Worm (Caenorhabditis elegans) whole organism, L4 larva: ENCODE measurements around the gene sru-18.
A peak's percentile ranks its signal among the peaks of the same experiment; 100 is the strongest.
"Not testable (repeated sequence)": the region's sequence is repeated elsewhere in the genome, so short reads cannot be mapped to it uniquely, and the experiment has no call there.

ENCODE experiments used
- T20F7.1 ChIP-seq: fragments of 200-800 bp; sonication (Bioruptor generic); optimal IDR thresholded peaks from 2 replicates; lab custom pipeline; 2018; ENCODE audit warnings: mild to moderate bottlenecking, missing genetic modification characterization, missing compliant biosample characterization
- Y105C5A.15 ChIP-seq: fragments of 200-800 bp; sonication (Bioruptor generic); IDR thresholded peaks from 2 replicates; pipeline ENCODE4 v1.3.6; 2022; ENCODE audit warnings: missing genetic modification characterization, missing compliant biosample characterization
- aha-1 ChIP-seq: fragments of 150-350 bp; peaks from one replicate; lab custom pipeline; 2014; ENCODE audit warnings: missing biosample characterization, missing genetic modification characterization
- aly-2 ChIP-seq: sonication (generic microtip); optimal IDR thresholded peaks from 2 replicates; lab custom pipeline; 2018; ENCODE audit warnings: missing biosample characterization, missing genetic modification characterization
- ama-1 ChIP-seq: fragments of 150-350 bp; optimal IDR thresholded peaks from 2 replicates; lab custom pipeline; 2014; ENCODE audit warnings: inconsistent platforms, mixed read lengths
- ceh-44 ChIP-seq: fragments of 200-800 bp; sonication (Bioruptor generic); IDR thresholded peaks from 2 replicates; pipeline ENCODE4 v1.3.6; 2022; ENCODE audit warnings: missing genetic modification reagents, missing genetic modification characterization, missing compliant biosample characterization
- ceh-82 ChIP-seq: sonication (generic microtip); optimal IDR thresholded peaks from 2 replicates; lab custom pipeline; 2017; ENCODE audit warnings: missing biosample characterization, missing genetic modification characterization
- daf-16 ChIP-seq, 3 experiments: sonication (generic microtip); optimal IDR thresholded peaks; 2 replicates each; lab custom pipeline; 2016 to 2017; ENCODE audit warnings: missing genetic modification characterization in 3 of 3, missing genetic modification reagents in 3 of 3, mild to moderate bottlenecking in 2 of 3, missing compliant biosample characterization in 2 of 3, missing biosample characterization in 1 of 3, moderate library complexity in 1 of 3
- dmd-6 ChIP-seq: fragments of 200-800 bp; sonication (Bioruptor generic); IDR thresholded peaks from 2 replicates; pipeline ENCODE4 v1.3.6; 2022; ENCODE audit warnings: missing genetic modification reagents, missing genetic modification characterization, missing compliant biosample characterization
- dmd-9 ChIP-seq: fragments of 200-800 bp; sonication (Bioruptor generic); IDR thresholded peaks from 2 replicates; pipeline ENCODE4 v1.3.6; 2022; ENCODE audit warnings: missing genetic modification reagents, missing genetic modification characterization, missing compliant biosample characterization
- dpl-1 ChIP-seq: fragments of 150-350 bp; optimal IDR thresholded peaks from 2 replicates; lab custom pipeline; 2014; ENCODE audit warnings: missing biosample characterization, missing genetic modification reagents, missing genetic modification characterization
- duxl-1 ChIP-seq: sonication (generic microtip); optimal IDR thresholded peaks from 2 replicates; lab custom pipeline; 2016; ENCODE audit warnings: mild to moderate bottlenecking, missing genetic modification characterization, moderate library complexity, missing compliant biosample characterization; ENCODE audit not compliant: poor library complexity
- dve-1 ChIP-seq: sonication (generic microtip); optimal IDR thresholded peaks from 2 replicates; lab custom pipeline; 2017; ENCODE audit warnings: antibody characterized with exemption, mild to moderate bottlenecking, missing genetic modification characterization, missing compliant biosample characterization; ENCODE audit not compliant: insufficient read depth
- egl-27 ChIP-seq: sonication (generic microtip); optimal IDR thresholded peaks from 3 replicates; lab custom pipeline; 2017; ENCODE audit warnings: missing biosample characterization, missing genetic modification reagents, missing genetic modification characterization
- gei-8 ChIP-seq: fragments of 200-800 bp; sonication (Bioruptor generic); optimal IDR thresholded peaks from 2 replicates; lab custom pipeline; 2018; ENCODE audit warnings: mild to moderate bottlenecking, missing genetic modification characterization, missing compliant biosample characterization
- hlh-11 ChIP-seq: fragments of 200-800 bp; sonication (Bioruptor generic); optimal IDR thresholded peaks from 2 replicates; lab custom pipeline; 2018; ENCODE audit warnings: mild to moderate bottlenecking, missing genetic modification characterization, missing compliant biosample characterization
- hlh-30 ChIP-seq: sonication (generic microtip); optimal IDR thresholded peaks from 2 replicates; lab custom pipeline; 2017; ENCODE audit warnings: antibody characterized with exemption, mild to moderate bottlenecking, missing genetic modification characterization, missing compliant biosample characterization; ENCODE audit not compliant: insufficient read depth
- jun-1 ChIP-seq: fragments of 150-350 bp; optimal IDR thresholded peaks from 2 replicates; lab custom pipeline; 2014; ENCODE audit warnings: missing biosample characterization, missing genetic modification reagents, missing genetic modification characterization
- lin-1 ChIP-seq: fragments of 200-800 bp; sonication (Bioruptor generic); IDR thresholded peaks from 2 replicates; pipeline ENCODE4 v1.3.6; 2022; ENCODE audit warnings: missing genetic modification reagents, missing genetic modification characterization, missing compliant biosample characterization
- lin-13 ChIP-seq: fragments of 150-350 bp; optimal IDR thresholded peaks from 2 replicates; lab custom pipeline; 2014; ENCODE audit warnings: missing biosample characterization, missing genetic modification reagents, missing genetic modification characterization
- lir-3 ChIP-seq: sonication (generic microtip); optimal IDR thresholded peaks from 2 replicates; lab custom pipeline; 2016; ENCODE audit warnings: mild to moderate bottlenecking, missing genetic modification characterization, missing compliant biosample characterization
- lsy-2 ChIP-seq, 2 experiments: fragments of 150-350 bp in 1 of 2; sonication (generic microtip) in 1 of 2; optimal IDR thresholded peaks; 2 replicates each; lab custom pipeline; 2014 to 2017; ENCODE audit warnings: missing biosample characterization in 2 of 2, missing genetic modification characterization in 2 of 2
- mdl-1 ChIP-seq, 2 experiments: fragments of 150-350 bp in 1 of 2; sonication (generic microtip) in 1 of 2; optimal IDR thresholded peaks; 2 replicates each; lab custom pipeline; 2014 to 2017; ENCODE audit warnings: missing biosample characterization in 2 of 2, missing genetic modification characterization in 2 of 2
- mep-1 ChIP-seq: fragments of 150-350 bp; sonication (generic microtip); optimal IDR thresholded peaks from 3 replicates; lab custom pipeline; 2014; ENCODE audit warnings: missing biosample characterization, missing genetic modification characterization
- mes-2 ChIP-seq: sonication (generic microtip); optimal IDR thresholded peaks from 2 replicates; lab custom pipeline; 2016; ENCODE audit warnings: missing genotype, mild to moderate bottlenecking, missing genetic modification characterization, missing compliant biosample characterization; ENCODE audit not compliant: poor library complexity, severe bottlenecking
- mxl-3 ChIP-seq: fragments of 200-800 bp; sonication (Bioruptor generic); optimal IDR thresholded peaks from 2 replicates; lab custom pipeline; 2018; ENCODE audit warnings: mild to moderate bottlenecking, missing genetic modification characterization, missing compliant biosample characterization
- nhr-10 ChIP-seq: fragments of 150-350 bp; optimal IDR thresholded peaks from 2 replicates; lab custom pipeline; 2014; ENCODE audit warnings: missing biosample characterization, missing genetic modification characterization
- nhr-102 ChIP-seq: sonication (generic microtip); optimal IDR thresholded peaks from 2 replicates; lab custom pipeline; 2016; ENCODE audit warnings: mild to moderate bottlenecking, missing genetic modification characterization, moderate library complexity, missing compliant biosample characterization
- nhr-11 ChIP-seq: fragments of 150-350 bp; optimal IDR thresholded peaks from 2 replicates; lab custom pipeline; 2014; ENCODE audit warnings: missing biosample characterization, missing genetic modification characterization
- nhr-28 ChIP-seq: fragments of 150-350 bp; optimal IDR thresholded peaks from 2 replicates; lab custom pipeline; 2014; ENCODE audit warnings: missing biosample characterization, missing genetic modification characterization
- nhr-41 ChIP-seq: fragments of 200-800 bp; sonication (Bioruptor generic); IDR thresholded peaks from 2 replicates; pipeline ENCODE4 v1.3.6; 2022; ENCODE audit warnings: missing genetic modification reagents, missing genetic modification characterization, missing compliant biosample characterization
- nhr-42 ChIP-seq: fragments of 200-800 bp; sonication (Bioruptor generic); IDR thresholded peaks from 2 replicates; pipeline ENCODE4 v1.3.6; 2022; ENCODE audit warnings: missing genetic modification characterization, missing compliant biosample characterization
- nhr-48 ChIP-seq: sonication (generic microtip); optimal IDR thresholded peaks from 2 replicates; lab custom pipeline; 2016; ENCODE audit warnings: mild to moderate bottlenecking, missing genetic modification characterization, missing compliant biosample characterization
- nhr-6 ChIP-seq: fragments of 150-350 bp; optimal IDR thresholded peaks from 2 replicates; lab custom pipeline; 2014; ENCODE audit warnings: missing biosample characterization, missing genetic modification characterization
- php-3 ChIP-seq: fragments of 200-800 bp; sonication (Bioruptor generic); IDR thresholded peaks from 2 replicates; pipeline ENCODE4 v1.3.6; 2022; ENCODE audit warnings: missing genetic modification reagents, missing genetic modification characterization, missing compliant biosample characterization
- pqm-1 ChIP-seq: sonication (generic microtip); optimal IDR thresholded peaks from 2 replicates; lab custom pipeline; 2017; ENCODE audit warnings: missing biosample characterization, missing genetic modification characterization
- saeg-2 ChIP-seq: fragments of 200-800 bp; sonication (Bioruptor generic); IDR thresholded peaks from 2 replicates; pipeline ENCODE4 v1.3.6; 2022; ENCODE audit warnings: missing genetic modification reagents, missing genetic modification characterization, missing compliant biosample characterization
- unc-62 ChIP-seq, 3 experiments: fragments of 150-350 bp in 1 of 3; sonication (generic microtip); optimal IDR thresholded peaks in 2 of 3; peaks in 1 of 3; 1 replicate in 1 of 3; 2 replicates in 2 of 3; lab custom pipeline; 2014 to 2017; ENCODE audit warnings: missing biosample characterization in 3 of 3, missing genetic modification characterization in 3 of 3, missing genetic modification reagents in 3 of 3, missing genotype in 1 of 3
- zip-11 ChIP-seq: fragments of 200-800 bp; sonication (Bioruptor generic); IDR thresholded peaks from 2 replicates; pipeline ENCODE4 v1.3.6; 2022; ENCODE audit warnings: missing genetic modification characterization, missing compliant biosample characterization
- ztf-7 ChIP-seq: fragments of 150-350 bp; optimal IDR thresholded peaks from 2 replicates; lab custom pipeline; 2014; ENCODE audit warnings: missing biosample characterization, missing genetic modification characterization

Gene sru-18

ce11 chrIV:12505397-12505796, 3.3 kb downstream of the sru-18 start, which contains the start of gene sru-17:
sru-17 (plus strand) TSS chrIV:12505697.
- not testable (repeated sequence) for TF ChIP-seq duxl-1; egl-27 (tag; lab: Kevin White, UChicago); jun-1 (tag; lab: Kevin White, UChicago)
- TF ChIP-seq, all 104 proteins: peak for 0; not testable (repeated sequence) for 104

ce11 chrIV:12520150-12520549, 18.1 kb downstream of the sru-18 start, which contains the start of gene tsp-4:
tsp-4 (minus strand) TSS chrIV:12520250.
- TF ChIP-seq ceh-82 (tag; lab: Kevin White, UChicago) (no peak), unc-62 (GFP tag; optimal IDR thresholded peaks at IDR 0.05 in 1 of 2; lab: Kevin White, UChicago) (peak in 1 of 2 experiments; percentile 16), unc-62 (tag; optimal IDR thresholded peaks at IDR 0.05; lab: Kevin White, UChicago) (no peak)

- TF ChIP-seq ceh-44 (GFP tag; lab: Robert Waterston, UW) = no peak
- no peak for TF ChIP-seq lin-13 (GFP tag; lab: Kevin White, UChicago)
- TF ChIP-seq mep-1 (tag; lab: Kevin White, UChicago) = no peak
- TF ChIP-seq aha-1 (tag; lab: Kevin White, UChicago) = peak; percentile 75
- no peak for TF ChIP-seq nhr-10 (tag; lab: Kevin White, UChicago)
- no peak for TF ChIP-seq zip-11 (GFP tag; lab: Robert Waterston, UW)
- no peak for TF ChIP-seq saeg-2 (GFP tag; lab: Robert Waterston, UW)
These were observed 20.5 kb downstream of the sru-18 start, which contains the start of gene sru-13 for ce11 chrIV:12522521-12522920. sru-13 (minus strand) TSS chrIV:12522621.

ce11 chrIV:12525409-12525808, 23.4 kb downstream of the sru-18 start, which contains the start of gene eak-4:
eak-4 (minus strand) TSS chrIV:12525509.
- peak in 1 of 2 experiments; percentile 58 for TF ChIP-seq unc-62 (GFP tag; optimal IDR thresholded peaks at IDR 0.05 in 1 of 2; lab: Kevin White, UChicago)
- no peak for TF ChIP-seq unc-62 (tag; optimal IDR thresholded peaks at IDR 0.05; lab: Kevin White, UChicago)
- no peak for TF ChIP-seq ama-1 (lab: Kevin White, UChicago)

- TF ChIP-seq lsy-2 (tag; optimal IDR thresholded peaks at IDR 0.05; lab: Kevin White, UChicago) = peak; percentile 17 to 37
- no peak for TF ChIP-seq zip-11 (GFP tag; lab: Robert Waterston, UW)
- TF ChIP-seq nhr-48 (tag; lab: Kevin White, UChicago) = peak; percentile 23
- TF ChIP-seq mep-1 (tag; lab: Kevin White, UChicago) = no peak
- TF ChIP-seq lin-1 = peak; percentile 48; the same call in 1 of the 2 replicates
- peak in 1 of 2 experiments; percentile 26 for TF ChIP-seq unc-62 (GFP tag; optimal IDR thresholded peaks at IDR 0.05 in 1 of 2; lab: Kevin White, UChicago)
- no peak for TF ChIP-seq unc-62 (tag; optimal IDR thresholded peaks at IDR 0.05; lab: Kevin White, UChicago)
- peak; percentile 10 for TF ChIP-seq mxl-3 (GFP tag; lab: Kevin White, UChicago)
- peak; percentile 15 for TF ChIP-seq dpl-1
- TF ChIP-seq dve-1 (tag; lab: Kevin White, UChicago) = peak; percentile 73
- TF ChIP-seq saeg-2 (GFP tag; lab: Robert Waterston, UW) = no peak
- peak; percentile 88 for TF ChIP-seq pqm-1
- peak; percentile 10 for TF ChIP-seq nhr-11 (tag; lab: Kevin White, UChicago)
- no peak for TF ChIP-seq dmd-9 (GFP tag; lab: Robert Waterston, UW)
- TF ChIP-seq nhr-42 = no peak
- TF ChIP-seq nhr-41 (GFP tag; lab: Robert Waterston, UW) = no peak
- peak in 1 of 2 experiments; percentile 40 for TF ChIP-seq daf-16 (GFP tag; optimal IDR thresholded peaks at IDR 0.05; lab: Kevin White, UChicago)
- TF ChIP-seq daf-16 (tag; optimal IDR thresholded peaks at IDR 0.05; lab: Kevin White, UChicago) = peak; percentile 98
- TF ChIP-seq nhr-28 (tag; lab: Kevin White, UChicago) = peak; percentile 99
- TF ChIP-seq hlh-30 (tag; lab: Kevin White, UChicago) = peak; percentile 67
- TF ChIP-seq nhr-6 (tag; lab: Kevin White, UChicago) = peak; percentile 95
- peak in 1 of 2 experiments; percentile 8 for TF ChIP-seq mdl-1 (tag; optimal IDR thresholded peaks at IDR 0.05; lab: Kevin White, UChicago)
- TF ChIP-seq lir-3 (tag; lab: Kevin White, UChicago) = no peak
- peak; percentile 52 for TF ChIP-seq mes-2 (tag; lab: Kevin White, UChicago)
- no peak for TF ChIP-seq Y105C5A.15 (GFP tag; lab: Robert Waterston, UW)
- peak; percentile 81 for TF ChIP-seq dmd-6
- TF ChIP-seq ztf-7 = peak; percentile 53
- 0 out of 2 replicates have a peak, but pooled peaks have one; percentile 38 for TF ChIP-seq php-3 (GFP tag; lab: Robert Waterston, UW)
- TF ChIP-seq aly-2 (tag; lab: Kevin White, UChicago) = no peak
- TF ChIP-seq hlh-11 (tag; lab: Kevin White, UChicago) = peak; percentile 75
- no peak for TF ChIP-seq gei-8 (GFP tag; lab: Kevin White, UChicago)
- TF ChIP-seq nhr-102 (tag; lab: Kevin White, UChicago) = peak; percentile 37
- TF ChIP-seq T20F7.1 (GFP tag; lab: Kevin White, UChicago) = peak; percentile 50
These were observed 25.2 kb downstream of the sru-18 start, which contains the start of gene F53B2.8 for ce11 chrIV:12527217-12527616. F53B2.8 (minus strand) TSS chrIV:12527396.
